Worm (Caenorhabditis elegans): ENCODE measurements around the gene F38B2.3.

Gene F38B2.3

DNA sequence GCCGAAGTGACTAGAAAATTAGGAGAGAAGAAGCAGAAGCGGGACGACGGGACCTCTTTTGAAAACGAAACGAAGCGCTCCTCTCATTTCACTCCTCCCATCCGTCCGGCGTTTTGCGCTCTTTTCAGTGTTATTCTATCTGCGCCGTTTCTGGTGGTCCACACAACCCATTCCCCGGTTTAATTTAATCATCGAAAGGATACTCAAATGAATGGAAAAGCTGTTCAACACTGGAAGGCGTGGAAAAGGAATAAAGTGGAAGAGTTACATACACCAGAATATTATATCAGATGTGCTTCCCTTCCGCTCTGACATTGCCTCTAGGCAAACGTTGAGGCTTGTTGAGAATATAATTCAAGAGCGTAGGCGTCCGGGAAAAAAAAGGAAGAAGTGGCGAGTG lies 41.1 kb downstream of the F38B2.3 start:
- TF ChIP-seq F13H6.1 (tag; optimal IDR thresholded peaks at IDR 0.05), result no peak
- no peak for TF ChIP-seq elt-3 (tag; optimal IDR thresholded peaks at IDR 0.05)
- no peak for TF ChIP-seq aly-2 (tag; optimal IDR thresholded peaks at IDR 0.05)
- no peak for TF ChIP-seq egl-27 (tag; optimal IDR thresholded peaks at IDR 0.05)
- no peak for TF ChIP-seq ztf-4 (tag; optimal IDR thresholded peaks at IDR 0.05)
- no peak for TF ChIP-seq sma-9 (GFP tag; optimal IDR thresholded peaks at IDR 0.05)
- TF ChIP-seq sma-9 (tag; optimal IDR thresholded peaks at IDR 0.05), result no peak
- TF ChIP-seq alr-1 (tag; optimal IDR thresholded peaks at IDR 0.05), result no peak
- no peak for TF ChIP-seq gmeb-1 (tag; optimal IDR thresholded peaks at IDR 0.05)

DNA sequence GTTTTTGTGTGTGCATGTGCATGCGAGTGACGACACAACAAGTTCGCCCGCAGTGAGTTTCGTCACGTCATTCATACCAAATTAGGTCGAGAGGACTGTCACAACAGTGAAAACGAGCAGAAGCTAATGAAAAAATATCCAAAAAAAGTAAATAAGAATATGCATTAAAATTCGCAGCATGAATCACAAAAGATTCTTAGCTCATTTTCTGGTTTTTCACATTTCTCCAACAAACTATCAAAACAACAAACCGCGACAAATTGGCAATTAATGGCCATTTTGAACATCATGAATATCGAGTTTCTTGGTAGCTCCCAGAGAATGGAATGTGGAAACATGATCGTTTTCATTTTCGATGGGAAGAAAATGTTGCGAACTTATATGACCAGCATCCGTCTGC lies 42.5 kb downstream of the F38B2.3 start:
- TF ChIP-seq elt-3 (tag; optimal IDR thresholded peaks at IDR 0.05) (no peak), gmeb-1 (tag; optimal IDR thresholded peaks at IDR 0.05) (no peak), ZK546.5 (tag; optimal IDR thresholded peaks at IDR 0.05) (no peak), lin-11 (tag; optimal IDR thresholded peaks at IDR 0.05) (no peak), peb-1 (tag; optimal IDR thresholded peaks at IDR 0.05) (no peak), lsy-2 (tag; optimal IDR thresholded peaks at IDR 0.05) (no peak), sma-9 (GFP tag; optimal IDR thresholded peaks at IDR 0.05) (peak; percentile 7), sma-9 (tag; optimal IDR thresholded peaks at IDR 0.05) (no peak), fos-1 (tag; optimal IDR thresholded peaks at IDR 0.05) (no peak), zag-1 (tag; optimal IDR thresholded peaks at IDR 0.05) (peak; percentile 24), F13H6.1 (tag; optimal IDR thresholded peaks at IDR 0.05) (no peak)

DNA sequence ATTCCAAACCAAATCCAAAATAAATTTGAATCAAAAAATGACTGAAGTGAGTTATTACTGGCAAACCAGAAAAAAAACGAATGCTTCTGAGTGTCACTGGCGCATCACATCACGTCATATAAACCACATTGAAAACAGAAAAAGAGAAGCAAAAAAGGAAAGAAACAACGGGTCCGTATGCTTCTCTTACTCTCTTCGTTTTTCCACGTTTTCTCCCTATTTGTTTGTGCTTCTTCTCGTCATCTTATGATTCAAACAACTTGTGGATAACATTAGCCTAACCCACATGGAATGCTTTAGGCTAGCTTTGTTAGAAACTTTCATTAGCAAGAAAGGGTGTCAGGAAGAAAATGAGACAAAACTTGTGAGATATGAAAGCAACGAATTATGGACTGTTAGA lies 44.7 kb downstream of the F38B2.3 start:
- TF ChIP-seq nhr-129 (tag; optimal IDR thresholded peaks at IDR 0.05) (peak; percentile 37), lin-11 (tag; optimal IDR thresholded peaks at IDR 0.05) (no peak), ama-1 (optimal IDR thresholded peaks at IDR 0.05) (no peak), sma-9 (GFP tag; optimal IDR thresholded peaks at IDR 0.05) (no peak), sma-9 (tag; optimal IDR thresholded peaks at IDR 0.05) (no peak), crh-2 (tag; optimal IDR thresholded peaks at IDR 0.05) (peak; percentile 53), ztf-4 (tag; optimal IDR thresholded peaks at IDR 0.05) (peak; percentile 8), unc-39 (tag; optimal IDR thresholded peaks at IDR 0.05) (no peak), C34F6.9 (tag; optimal IDR thresholded peaks at IDR 0.05) (peak; percentile 57), zag-1 (tag; optimal IDR thresholded peaks at IDR 0.05) (peak; percentile 65), lsy-2 (tag; optimal IDR thresholded peaks at IDR 0.05) (peak in 1 of 2 experiments; percentile 25), gmeb-1 (tag; optimal IDR thresholded peaks at IDR 0.05) (no peak), nhr-25 (tag; optimal IDR thresholded peaks at IDR 0.05) (no peak), alr-1 (tag; optimal IDR thresholded peaks at IDR 0.05) (no peak), peb-1 (tag; optimal IDR thresholded peaks at IDR 0.05) (no peak), mab-5 (tag; optimal IDR thresholded peaks at IDR 0.05) (no peak), unc-55 (GFP tag; optimal IDR thresholded peaks at IDR 0.05) (peak; percentile 77)

DNA sequence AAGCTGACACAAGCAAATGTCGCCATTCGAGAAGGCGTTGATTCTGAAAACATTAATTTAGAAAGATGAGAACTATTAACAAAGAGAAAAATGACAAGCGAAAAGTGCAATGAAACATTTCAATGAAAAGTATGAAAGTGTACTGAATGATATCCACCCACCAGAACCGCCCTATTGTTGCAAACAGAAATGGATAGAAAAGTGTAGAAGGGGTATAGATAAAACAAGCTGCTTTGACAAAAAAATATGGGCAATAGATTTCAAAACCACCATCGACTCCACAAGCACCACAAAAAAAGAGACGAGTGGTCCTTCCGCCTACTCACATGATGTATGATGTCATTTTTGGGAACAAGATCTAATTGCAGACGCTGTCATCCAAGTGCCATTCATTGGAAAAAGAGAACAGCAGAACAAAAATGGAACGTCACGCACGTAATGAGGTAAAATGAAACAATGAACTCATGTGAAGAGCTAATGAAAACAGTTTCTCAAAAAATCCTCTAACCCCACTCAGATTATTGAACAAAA lies 45.5 kb downstream of the F38B2.3 start, which contains the start of gene C34F6.10:
Gene C34F6.10 (minus strand): TSS at position 51 of the 531 bp plus-strand sequence.
- TF ChIP-seq ZK546.5 (tag; optimal IDR thresholded peaks at IDR 0.05) (no peak), nhr-21 (tag; optimal IDR thresholded peaks at IDR 0.05) (no peak), ztf-11 (tag; optimal IDR thresholded peaks at IDR 0.05) (no peak), unc-39 (tag; optimal IDR thresholded peaks at IDR 0.05) (no peak), nhr-6 (tag; optimal IDR thresholded peaks at IDR 0.05) (no peak), elt-3 (tag; optimal IDR thresholded peaks at IDR 0.05) (no peak), zag-1 (tag; optimal IDR thresholded peaks at IDR 0.05) (no peak)
